Fruit fly (Drosophila melanogaster): ENCODE measurements around the gene eIF2Bbeta.

The eIF2Bbeta gene

dm6 chrX:2713776-2714175, 9.4 kb downstream of the eIF2Bbeta start, which contains the start of the genes CG2685 and CG2694 (continued):
- TF ChIP-seq CG10565 (GFP tag; optimal IDR thresholded peaks at IDR 0.05) (no peak), Sry-δ (GFP tag; optimal IDR thresholded peaks at IDR 0.05) (peak; percentile 79), chm (GFP tag; IDR thresholded peaks at IDR 0.05) (no peak), CG3847 (GFP tag; IDR thresholded peaks at IDR 0.05) (peak; percentile 49; the same call in 1 of the 2 replicates), E2f2 (GFP tag; IDR thresholded peaks at IDR 0.05) (peak; percentile 75), CG17361 (GFP tag; IDR thresholded peaks at IDR 0.05) (no peak), CG2889 (GFP tag; IDR thresholded peaks at IDR 0.05) (no peak), CG6765 (GFP tag; optimal IDR thresholded peaks at IDR 0.05) (no peak), CG1603 (tag; optimal IDR thresholded peaks at IDR 0.05) (peak; percentile 50), zen (tag; optimal IDR thresholded peaks at IDR 0.05) (peak; percentile 9), hbn (GFP tag; IDR thresholded peaks at IDR 0.05; ENCODE audit: partially characterized antibody) (peak; percentile 72), Oaz (GFP tag; IDR thresholded peaks at IDR 0.05) (no peak), mld (GFP tag; IDR thresholded peaks at IDR 0.05; ENCODE audit: partially characterized antibody) (peak; percentile 57; the same call in 2 of the 3 replicates), bab2 (GFP tag; optimal IDR thresholded peaks at IDR 0.05) (no peak), CG18619 (GFP tag; optimal IDR thresholded peaks at IDR 0.05) (no peak), CG14965 (GFP tag; optimal IDR thresholded peaks at IDR 0.05; ENCODE audit: borderline replicate concordance) (no peak), Max (GFP tag; optimal IDR thresholded peaks at IDR 0.05) (no peak), PHDP (tag; optimal IDR thresholded peaks at IDR 0.05) (no peak), Gug (GFP tag; IDR thresholded peaks at IDR 0.05) (no peak), br (optimal IDR thresholded peaks at IDR 0.05) (no peak), wor (GFP tag; IDR thresholded peaks at IDR 0.05) (no peak), CG14014 (GFP tag; IDR thresholded peaks at IDR 0.05) (no peak), tin (GFP tag; optimal IDR thresholded peaks at IDR 0.05) (no peak), gt (GFP tag; IDR thresholded peaks at IDR 0.05) (no peak), MESR4 (GFP tag; optimal IDR thresholded peaks at IDR 0.05) (peak; percentile 41), Taf1 (GFP tag; IDR thresholded peaks at IDR 0.05) (no peak), yki (optimal IDR thresholded peaks at IDR 0.05) (no peak), CG5953 (GFP tag; IDR thresholded peaks at IDR 0.05) (no peak), CrebB (tag; optimal IDR thresholded peaks at IDR 0.05) (no peak), Hey (tag; optimal IDR thresholded peaks at IDR 0.05) (no peak), zen2 (GFP tag; IDR thresholded peaks at IDR 0.05; ENCODE audit: partially characterized antibody) (peak; percentile 45; the same call in 1 of the 3 replicates), CG14050 (GFP tag; IDR thresholded peaks at IDR 0.05) (no peak), unc-4 (GFP tag; IDR thresholded peaks at IDR 0.05; ENCODE audit: partially characterized antibody) (peak; percentile 75), Nf-YA (GFP tag; IDR thresholded peaks at IDR 0.05) (no peak), fd64A (GFP tag; optimal IDR thresholded peaks at IDR 0.05) (no peak), CG34224 (GFP tag; IDR thresholded peaks at IDR 0.05; ENCODE audit: partially characterized antibody) (peak; percentile 85), ssp (GFP tag; IDR thresholded peaks at IDR 0.05) (no peak), nerfin-1 (tag; optimal IDR thresholded peaks at IDR 0.05) (no peak), hth (optimal IDR thresholded peaks at IDR 0.05) (no peak), croc (GFP tag; conservative IDR thresholded peaks at IDR 0.05) (no peak), CG8765 (GFP tag; IDR thresholded peaks at IDR 0.05) (no peak), jigr1 (GFP tag; IDR thresholded peaks at IDR 0.05) (no peak), CG17912 (GFP tag; optimal IDR thresholded peaks at IDR 0.05) (no peak), sens-2 (GFP tag; IDR thresholded peaks at IDR 0.05) (no peak), CG10147 (GFP tag; optimal IDR thresholded peaks at IDR 0.05) (no peak), trem (tag; optimal IDR thresholded peaks at IDR 0.05) (peak; percentile 29), mam (GFP tag; optimal IDR thresholded peaks at IDR 0.05) (peak; percentile 16), CG18262 (tag; optimal IDR thresholded peaks at IDR 0.05) (no peak), CG8388 (GFP tag; optimal IDR thresholded peaks at IDR 0.05) (no peak), CG3407 (GFP tag; optimal IDR thresholded peaks at IDR 0.05) (no peak), CG1792 (GFP tag; optimal IDR thresholded peaks at IDR 0.05) (no peak), CG17612 (GFP tag; IDR thresholded peaks at IDR 0.05) (no peak), Sox100B (GFP tag; optimal IDR thresholded peaks at IDR 0.05) (no peak)
